Fruit fly (Drosophila melanogaster) whole organism, embryonic: ENCODE data around the gene mthl11.

Source experiments
- Asciz ChIP-seq: fragments of 200-800 bp; sonication (Bioruptor generic); optimal IDR thresholded peaks from 2 replicates; lab custom pipeline; 2017; ENCODE audit warnings: missing biosample characterization, mild to moderate bottlenecking, missing genetic modification characterization, missing genetic modification reagents
- CG10209 ChIP-seq: fragments of 200-800 bp; sonication (Bioruptor generic); optimal IDR thresholded peaks from 3 replicates; lab custom pipeline; 2017; ENCODE audit warnings: missing biosample characterization, mild to moderate bottlenecking, missing genetic modification characterization, missing genetic modification reagents
- CG10462 ChIP-seq: fragments of 200-800 bp; sonication (Bioruptor generic); optimal IDR thresholded peaks from 2 replicates; lab custom pipeline; 2016; ENCODE audit warnings: missing biosample characterization, missing genetic modification characterization
- CG12391 ChIP-seq: fragments of 200-800 bp; sonication (Bioruptor generic); optimal IDR thresholded peaks from 3 replicates; lab custom pipeline; 2018; ENCODE audit warnings: missing biosample characterization, mild to moderate bottlenecking, missing genetic modification characterization, moderate library complexity
- CG14965 ChIP-seq: fragments of 200-800 bp; sonication (Bioruptor generic); optimal IDR thresholded peaks from 2 replicates; lab custom pipeline; 2016; ENCODE audit warnings: missing biosample characterization, missing genetic modification characterization, borderline replicate concordance
- CG15601 ChIP-seq: fragments of 200-800 bp; sonication (Bioruptor generic); optimal IDR thresholded peaks from 3 replicates; lab custom pipeline; 2019; ENCODE audit warnings: missing biosample characterization, mild to moderate bottlenecking, missing genetic modification characterization, moderate library complexity
- CG2120 ChIP-seq: fragments of 200-800 bp; sonication (Bioruptor generic); optimal IDR thresholded peaks from 3 replicates; lab custom pipeline; 2016; ENCODE audit warnings: missing biosample characterization, missing genetic modification characterization
- CG34224 ChIP-seq: fragments of 200-800 bp; sonication (Bioruptor generic); IDR thresholded peaks from 3 replicates; pipeline ENCODE4 v1.3.6; 2022; ENCODE audit warnings: missing biosample characterization, missing genetic modification characterization; ENCODE audit not compliant: partially characterized antibody
- CG42726 ChIP-seq: fragments of 200-800 bp; sonication (Bioruptor generic); IDR thresholded peaks from 2 replicates; pipeline ENCODE4 v1.3.6; 2022; ENCODE audit warnings: missing biosample characterization, missing genetic modification characterization; ENCODE audit not compliant: partially characterized antibody
- CG4282 ChIP-seq: fragments of 200-800 bp; sonication (Bioruptor generic); optimal IDR thresholded peaks from 2 replicates; lab custom pipeline; 2016; ENCODE audit warnings: missing biosample characterization, missing genetic modification characterization
- CG4730 ChIP-seq: fragments of 200-800 bp; sonication (Bioruptor generic); IDR thresholded peaks from 2 replicates; pipeline ENCODE4 v1.3.6; 2022; ENCODE audit warnings: missing biosample characterization, missing genetic modification characterization
- CG6254 ChIP-seq: fragments of 200-800 bp; sonication (Bioruptor generic); optimal IDR thresholded peaks from 3 replicates; lab custom pipeline; 2017; ENCODE audit warnings: mild to moderate bottlenecking, missing biosample characterization, missing genetic modification reagents, missing genetic modification characterization
- CG7963 ChIP-seq: fragments of 200-800 bp; sonication (Bioruptor generic); IDR thresholded peaks from 3 replicates; pipeline ENCODE4 v1.3.6; 2022; ENCODE audit warnings: missing biosample characterization, missing genetic modification characterization; ENCODE audit not compliant: partially characterized antibody
- CG8765 ChIP-seq: fragments of 200-800 bp; sonication (Bioruptor generic); IDR thresholded peaks from 2 replicates; pipeline ENCODE4 v1.3.6; 2022; ENCODE audit warnings: missing biosample characterization, missing genetic modification characterization
- Camta ChIP-seq: fragments of 200-800 bp; sonication (Bioruptor generic); optimal IDR thresholded peaks from 2 replicates; lab custom pipeline; 2016; ENCODE audit warnings: missing biosample characterization, missing genetic modification characterization
- Dad ChIP-seq: fragments of 200-800 bp; sonication (Bioruptor generic); optimal IDR thresholded peaks from 3 replicates; lab custom pipeline; 2016; ENCODE audit warnings: missing biosample characterization, missing genetic modification characterization
- Drgx ChIP-seq: fragments of 200-800 bp; sonication (Bioruptor generic); IDR thresholded peaks from 2 replicates; pipeline ENCODE4 v1.3.6; 2022; ENCODE audit warnings: missing biosample characterization, missing genetic modification characterization
- Ets65A ChIP-seq: fragments of 200-800 bp; sonication (Bioruptor generic); peaks from one replicate; lab custom pipeline; 2016; ENCODE audit warnings: missing biosample characterization, missing genetic modification characterization
- HLH3B ChIP-seq: fragments of 200-800 bp; sonication (Bioruptor generic); IDR thresholded peaks from 2 replicates; pipeline ENCODE4 v1.3.6; 2022; ENCODE audit warnings: missing biosample characterization, missing genetic modification characterization
- HLH4C ChIP-seq: fragments of 200-800 bp; sonication (Bioruptor generic); IDR thresholded peaks from 3 replicates; pipeline ENCODE4 v1.3.6; 2022; ENCODE audit warnings: missing biosample characterization, missing genetic modification characterization; ENCODE audit not compliant: partially characterized antibody
- HLHmδ ChIP-seq: fragments of 200-800 bp; sonication (Bioruptor generic); optimal IDR thresholded peaks from 2 replicates; lab custom pipeline; 2018; ENCODE audit warnings: missing biosample characterization, mild to moderate bottlenecking, missing genetic modification characterization, moderate library complexity
- Mad ChIP-seq: fragments of 200-800 bp; sonication (Bioruptor generic); optimal IDR thresholded peaks from 2 replicates; lab custom pipeline; 2016; ENCODE audit warnings: missing biosample characterization, missing genetic modification characterization
- Meics ChIP-seq: fragments of 200-800 bp; sonication (Bioruptor generic); optimal IDR thresholded peaks from 2 replicates; lab custom pipeline; 2017; ENCODE audit warnings: missing biosample characterization, mild to moderate bottlenecking, missing genetic modification characterization
- NFAT ChIP-seq: fragments of 200-800 bp; sonication (Bioruptor generic); IDR thresholded peaks from 2 replicates; pipeline ENCODE4 v1.3.6; 2022; ENCODE audit warnings: missing biosample characterization, missing genetic modification characterization
- Nf-YB ChIP-seq: fragments of 200-800 bp; sonication (Bioruptor generic); optimal IDR thresholded peaks from 3 replicates; lab custom pipeline; 2019; ENCODE audit warnings: missing biosample characterization, mild to moderate bottlenecking, missing genetic modification characterization, moderate library complexity
- Optix ChIP-seq: fragments of 200-800 bp; sonication (Bioruptor generic); IDR thresholded peaks from 3 replicates; pipeline ENCODE4 v1.3.6; 2022; ENCODE audit warnings: missing biosample characterization, missing genetic modification characterization
- PHDP ChIP-seq: fragments of 200-800 bp; sonication (Bioruptor generic); optimal IDR thresholded peaks from 3 replicates; lab custom pipeline; 2018; ENCODE audit warnings: missing biosample characterization, mild to moderate bottlenecking, missing genetic modification characterization, moderate library complexity
- Side ChIP-seq: fragments of 200-800 bp; sonication (Bioruptor generic); optimal IDR thresholded peaks from 2 replicates; lab custom pipeline; 2016; ENCODE audit warnings: missing biosample characterization, missing genetic modification characterization
- dmrt11E ChIP-seq: fragments of 200-800 bp; sonication (Bioruptor generic); optimal IDR thresholded peaks from 3 replicates; lab custom pipeline; 2018; ENCODE audit warnings: missing biosample characterization, mild to moderate bottlenecking, missing genetic modification characterization, moderate library complexity
- dpn ChIP-seq, 2 experiments: fragments of 200-800 bp; sonication (Bioruptor generic); optimal IDR thresholded peaks; 3 replicates each; lab custom pipeline; 2016; ENCODE audit warnings: missing biosample characterization in 2 of 2, missing genetic modification characterization in 2 of 2
- eve ChIP-seq, 2 experiments: fragments of >200 bp; optimal IDR thresholded peaks; 2 replicates each; lab custom pipeline; 2017; ENCODE audit warnings: missing biosample characterization in 2 of 2, missing genetic modification characterization in 2 of 2
- eyg ChIP-seq: fragments of 200-800 bp; sonication (Bioruptor generic); optimal IDR thresholded peaks from 3 replicates; lab custom pipeline; 2016; ENCODE audit warnings: missing biosample characterization, missing genetic modification characterization
- fd96Cb ChIP-seq: fragments of 200-800 bp; sonication (Bioruptor generic); optimal IDR thresholded peaks from 2 replicates; lab custom pipeline; 2018; ENCODE audit warnings: missing biosample characterization, mild to moderate bottlenecking, missing genetic modification characterization, moderate library complexity
- fu2 ChIP-seq: fragments of 200-800 bp; sonication (Bioruptor generic); optimal IDR thresholded peaks from 2 replicates; lab custom pipeline; 2016; ENCODE audit warnings: missing biosample characterization, missing genetic modification characterization
- gt ChIP-seq: fragments of 200-800 bp; sonication (Bioruptor generic); IDR thresholded peaks from 2 replicates; pipeline ENCODE4 v1.3.6; 2022; ENCODE audit warnings: missing biosample characterization, missing genetic modification characterization
- knrl ChIP-seq: fragments of 200-800 bp; sonication (Bioruptor generic); IDR thresholded peaks from 3 replicates; pipeline ENCODE4 v1.3.6; 2022; ENCODE audit warnings: missing biosample characterization, missing genetic modification characterization; ENCODE audit not compliant: partially characterized antibody
- lab ChIP-seq: fragments of 200-800 bp; sonication (Bioruptor generic); optimal IDR thresholded peaks from 3 replicates; lab custom pipeline; 2017; ENCODE audit warnings: missing biosample characterization, missing genetic modification characterization, mild to moderate bottlenecking, moderate library complexity, missing genetic modification reagents
- nerfin-2 ChIP-seq: fragments of 200-800 bp; sonication (Bioruptor generic); IDR thresholded peaks from 2 replicates; pipeline ENCODE4 v1.3.6; 2022; ENCODE audit warnings: missing biosample characterization, missing genetic modification characterization; ENCODE audit not compliant: partially characterized antibody
- oc ChIP-seq: fragments of 200-800 bp; sonication (Bioruptor generic); optimal IDR thresholded peaks from 2 replicates; lab custom pipeline; 2018; ENCODE audit warnings: missing biosample characterization, mild to moderate bottlenecking, missing genetic modification characterization, moderate library complexity
- ro ChIP-seq: fragments of 200-800 bp; sonication (Bioruptor generic); IDR thresholded peaks from 2 replicates; pipeline ENCODE4 v1.3.6; 2022; ENCODE audit warnings: missing biosample characterization, missing genetic modification characterization
- schlank ChIP-seq: fragments of 200-800 bp; sonication (Bioruptor generic); optimal IDR thresholded peaks from 2 replicates; lab custom pipeline; 2018; ENCODE audit warnings: missing biosample characterization, mild to moderate bottlenecking, missing genetic modification characterization
- sna ChIP-seq: fragments of 200-800 bp; sonication (Bioruptor generic); IDR thresholded peaks from 2 replicates; pipeline ENCODE4 v1.3.6; 2022; ENCODE audit warnings: missing biosample characterization, missing genetic modification characterization; ENCODE audit not compliant: partially characterized antibody
- tap ChIP-seq: fragments of 200-800 bp; optimal IDR thresholded peaks from 3 replicates; lab custom pipeline; 2019; ENCODE audit warnings: missing biosample characterization, mild to moderate bottlenecking, missing genetic modification characterization, moderate library complexity
- tin ChIP-seq: fragments of 200-800 bp; sonication (Bioruptor generic); optimal IDR thresholded peaks from 3 replicates; lab custom pipeline; 2016; ENCODE audit warnings: missing biosample characterization, missing genetic modification characterization
- tio ChIP-seq: fragments of 200-800 bp; sonication (Bioruptor generic); optimal IDR thresholded peaks from 2 replicates; lab custom pipeline; 2017; ENCODE audit warnings: missing biosample characterization, missing genetic modification characterization, inconsistent platforms
- ttk ChIP-seq: fragments of 200-800 bp; sonication (Bioruptor generic); IDR thresholded peaks from 2 replicates; pipeline ENCODE4 v2.1.2; 2022; ENCODE audit warnings: missing biosample characterization, missing genetic modification characterization
- unc-4 ChIP-seq: fragments of 200-800 bp; sonication (Bioruptor generic); IDR thresholded peaks from 2 replicates; pipeline ENCODE4 v1.3.6; 2022; ENCODE audit warnings: missing biosample characterization, missing genetic modification characterization; ENCODE audit not compliant: partially characterized antibody
- wek ChIP-seq: fragments of 200-800 bp; sonication (Bioruptor generic); optimal IDR thresholded peaks from 3 replicates; lab custom pipeline; 2018; ENCODE audit warnings: missing biosample characterization, mild to moderate bottlenecking, missing genetic modification characterization, moderate library complexity
- zen ChIP-seq: fragments of 200-800 bp; sonication (Bioruptor generic); optimal IDR thresholded peaks from 3 replicates; lab custom pipeline; 2018; ENCODE audit warnings: missing biosample characterization, mild to moderate bottlenecking, missing genetic modification characterization, moderate library complexity
- zf30C ChIP-seq: fragments of 200-800 bp; sonication (Bioruptor generic); optimal IDR thresholded peaks from 3 replicates; lab custom pipeline; 2018; ENCODE audit warnings: missing biosample characterization, mild to moderate bottlenecking, missing genetic modification characterization

The mthl11 gene

DNA sequence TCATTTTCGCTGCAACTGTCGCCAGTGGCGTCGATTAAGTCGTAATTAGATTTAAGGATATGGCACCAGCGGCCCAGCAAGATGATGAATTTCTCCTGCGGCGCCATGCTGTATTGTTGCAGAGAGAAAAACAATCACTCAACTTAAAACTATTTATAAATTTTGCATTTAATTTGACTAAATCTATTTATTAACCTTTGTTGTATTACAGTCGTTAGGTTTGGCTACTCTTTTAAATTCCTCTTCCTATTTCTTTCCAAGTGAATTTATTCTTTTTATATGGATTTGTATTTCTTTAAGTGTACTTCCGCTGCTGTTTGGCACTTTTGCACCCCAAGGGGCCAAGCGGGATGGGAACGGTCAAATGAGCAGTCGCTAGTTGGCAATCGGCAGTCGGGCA is 48.1 kb downstream of the mthl11 start (continued):
- TF ChIP-seq Side (GFP tag; lab: Kevin White, UChicago) = no peak
- no peak for TF ChIP-seq fu2 (GFP tag; lab: Kevin White, UChicago)
- TF ChIP-seq Ets65A (GFP tag; lab: Kevin White, UChicago) = peak; percentile 75
- peak; percentile 52 for TF ChIP-seq zf30C
- peak; percentile 9 for TF ChIP-seq oc (tag; lab: Kevin White, UChicago)
- TF ChIP-seq CG42726 (GFP tag; lab: Robert Waterston, UW) = no peak
- TF ChIP-seq eve (GFP tag; optimal IDR thresholded peaks at IDR 0.05; lab: Kevin White, UChicago) = no peak
- TF ChIP-seq fd96Cb (tag; lab: Kevin White, UChicago) = peak; percentile 60
- peak; percentile 12 for TF ChIP-seq Meics (GFP tag; lab: Kevin White, UChicago)
- TF ChIP-seq CG7963 (GFP tag; lab: Robert Waterston, UW) = no peak
- TF ChIP-seq Mad (GFP tag; lab: Kevin White, UChicago) = no peak
- no peak for TF ChIP-seq ro
- no peak for TF ChIP-seq Dad (GFP tag; lab: Kevin White, UChicago)
- no peak for TF ChIP-seq CG4730
- TF ChIP-seq CG10209 = peak; percentile 17
- TF ChIP-seq HLH3B (GFP tag; lab: Robert Waterston, UW) = peak; percentile 30; the same call in 1 of the 2 replicates
- TF ChIP-seq Nf-YB (GFP tag; lab: Kevin White, UChicago) = peak; percentile 2
- TF ChIP-seq dpn (GFP tag; optimal IDR thresholded peaks at IDR 0.05; lab: Kevin White, UChicago) = no peak
- no peak for TF ChIP-seq CG8765 (GFP tag; lab: Robert Waterston, UW)
- TF ChIP-seq unc-4 = no peak
- no peak for TF ChIP-seq NFAT (GFP tag; lab: Robert Waterston, UW)
- no peak for TF ChIP-seq schlank
- peak; percentile 66 for TF ChIP-seq CG12391 (tag; lab: Kevin White, UChicago)
- peak; percentile 44 for TF ChIP-seq zen (tag; lab: Kevin White, UChicago)
- TF ChIP-seq wek (GFP tag; lab: Kevin White, UChicago) = no peak
- TF ChIP-seq Optix = no peak
- TF ChIP-seq tio (GFP tag; lab: Kevin White, UChicago) = no peak
- peak; percentile 9 for TF ChIP-seq PHDP (tag; lab: Kevin White, UChicago)
- no peak for TF ChIP-seq CG4282 (GFP tag; lab: Kevin White, UChicago)
- TF ChIP-seq tin (GFP tag; lab: Kevin White, UChicago) = peak; percentile 23
- TF ChIP-seq knrl (GFP tag; lab: Robert Waterston, UW) = no peak
- no peak for TF ChIP-seq ttk
- no peak for TF ChIP-seq CG2120
- peak; percentile 53 for TF ChIP-seq CG15601
- no peak for TF ChIP-seq CG14965 (GFP tag; lab: Kevin White, UChicago)
- TF ChIP-seq nerfin-2 = no peak
- TF ChIP-seq sna (GFP tag; lab: Robert Waterston, UW) = no peak
- peak; percentile 9 for TF ChIP-seq Camta (GFP tag; lab: Kevin White, UChicago)
- TF ChIP-seq lab (GFP tag; lab: Kevin White, UChicago) = peak; percentile 31
- TF ChIP-seq dmrt11E (tag; lab: Kevin White, UChicago) = peak; percentile 73
- peak; percentile 9 for TF ChIP-seq CG6254
- peak; percentile 50 for TF ChIP-seq tap (tag; lab: Kevin White, UChicago)
- TF ChIP-seq HLH4C (GFP tag; lab: Robert Waterston, UW) = no peak
- TF ChIP-seq HLHmδ (GFP tag; lab: Kevin White, UChicago) = no peak
- peak; percentile 6 for TF ChIP-seq Asciz
- no peak for TF ChIP-seq CG34224
- TF ChIP-seq Drgx (GFP tag; lab: Robert Waterston, UW) = no peak
- no peak for TF ChIP-seq gt (GFP tag; lab: Robert Waterston, UW)
- TF ChIP-seq eyg (GFP tag; lab: Kevin White, UChicago) = no peak
- TF ChIP-seq CG10462 = no peak
